Fruit fly (Drosophila melanogaster): Measurements from ENCODE around the gene Nrt.

The Nrt gene

dm6 chr3L:16803273-16803672 lies 37.4 kb downstream of the Nrt start:
- TF ChIP-seq bsh (GFP tag; optimal IDR thresholded peaks at IDR 0.05) (peak in 1 of 2 experiments; percentile 49), nom (GFP tag; optimal IDR thresholded peaks at IDR 0.05) (peak; percentile 79), Hsf (GFP tag; optimal IDR thresholded peaks at IDR 0.05) (no peak), so (GFP tag; IDR thresholded peaks at IDR 0.05) (peak; percentile 17; the same call in 1 of the 3 replicates), CG4282 (GFP tag; optimal IDR thresholded peaks at IDR 0.05) (no peak), lab (GFP tag; optimal IDR thresholded peaks at IDR 0.05) (no peak), kah (GFP tag; optimal IDR thresholded peaks at IDR 0.05) (peak; percentile 24), CG2199 (GFP tag; IDR thresholded peaks at IDR 0.05) (0 out of 3 replicates have a peak, but pooled peaks have one; percentile 31)

- TF ChIP-seq nmo (GFP tag; optimal IDR thresholded peaks at IDR 0.05) (peak; percentile 11), CTCF (GFP tag; optimal IDR thresholded peaks at IDR 0.05) (peak; percentile 57), Hr51 (GFP tag; optimal IDR thresholded peaks at IDR 0.05) (peak in 1 of 2 experiments; percentile 60), CG12769 (tag; optimal IDR thresholded peaks at IDR 0.05) (peak; percentile 19), lab (GFP tag; optimal IDR thresholded peaks at IDR 0.05) (peak; percentile 72), sr (GFP tag; IDR thresholded peaks at IDR 0.05) (peak; percentile 40; the same call in 1 of the 3 replicates), bcd (GFP tag; optimal IDR thresholded peaks at IDR 0.05) (peak; percentile 8), CG2678 (tag; optimal IDR thresholded peaks at IDR 0.05) (peak; percentile 77), CG7987 (GFP tag; optimal IDR thresholded peaks at IDR 0.05) (peak; percentile 68), CG11696 (GFP tag; IDR thresholded peaks at IDR 0.05) (peak; percentile 47; the same call in 1 of the 2 replicates), CG6813 (GFP tag; optimal IDR thresholded peaks at IDR 0.05) (peak; percentile 45), chinmo (GFP tag; IDR thresholded peaks at IDR 0.05; ENCODE audit: partially characterized antibody) (0 out of 4 replicates have a peak, but pooled peaks have one; percentile 50), nerfin-1 (tag; optimal IDR thresholded peaks at IDR 0.05) (peak; percentile 29), CG10274 (GFP tag; optimal IDR thresholded peaks at IDR 0.05) (peak; percentile 9), stc (GFP tag; IDR thresholded peaks at IDR 0.05) (peak; percentile 31; the same call in 1 of the 2 replicates), CG18599 (GFP tag; optimal IDR thresholded peaks at IDR 0.05) (peak; percentile 50), gro (GFP tag; optimal IDR thresholded peaks at IDR 0.05) (peak; percentile 55), D19A (tag; optimal IDR thresholded peaks at IDR 0.05) (peak; percentile 16), CG7839 (tag; optimal IDR thresholded peaks at IDR 0.05) (peak; percentile 55), gsb (GFP tag; IDR thresholded peaks at IDR 0.05) (peak; percentile 38; the same call in 1 of the 2 replicates), CG8388 (GFP tag; optimal IDR thresholded peaks at IDR 0.05) (peak; percentile 32), Ada2b (GFP tag; IDR thresholded peaks at IDR 0.05) (no peak), CG10654 (GFP tag; optimal IDR thresholded peaks at IDR 0.05) (no peak), CG1529 (GFP tag; optimal IDR thresholded peaks at IDR 0.05) (peak; percentile 22), Rfx (GFP tag; IDR thresholded peaks at IDR 0.05) (peak; percentile 51; the same call in 1 of the 2 replicates), CG11456 (GFP tag; IDR thresholded peaks at IDR 0.05) (0 out of 3 replicates have a peak, but pooled peaks have one; percentile 46), CkIIα-i1 (GFP tag; IDR thresholded peaks at IDR 0.05) (no peak), nau (GFP tag; optimal IDR thresholded peaks at IDR 0.05) (peak; percentile 44), scrt (GFP tag; optimal IDR thresholded peaks at IDR 0.05) (peak; percentile 5), salm (tag; optimal IDR thresholded peaks at IDR 0.05) (peak; percentile 32), vvl (GFP tag; IDR thresholded peaks at IDR 0.05) (peak; percentile 29; the same call in 1 of the 2 replicates), slbo (GFP tag; IDR thresholded peaks at IDR 0.05) (no peak), cad (GFP tag; optimal IDR thresholded peaks at IDR 0.05) (peak; percentile 59), CG11247 (GFP tag; IDR thresholded peaks at IDR 0.05) (0 out of 2 replicates have a peak, but pooled peaks have one; percentile 28), sug (tag; optimal IDR thresholded peaks at IDR 0.05) (peak; percentile 96), kah (GFP tag; optimal IDR thresholded peaks at IDR 0.05) (peak; percentile 46), Dbx (GFP tag; IDR thresholded peaks at IDR 0.05) (peak; percentile 47; the same call in 1 of the 3 replicates), CG17568 (GFP tag; optimal IDR thresholded peaks at IDR 0.05) (peak; percentile 55), Dll (GFP tag; IDR thresholded peaks at IDR 0.05; ENCODE audit: partially characterized antibody) (no peak), MTF-1 (GFP tag; optimal IDR thresholded peaks at IDR 0.05; ENCODE audit: borderline replicate concordance) (peak; percentile 68)
These were observed 38.0 kb downstream of the Nrt start for dm6 chr3L:16803708-16804350.

Measured in whole organism, embryonic.